Fruit fly (Drosophila melanogaster) whole organism, prepupa: ENCODE data around the gene CG8260.

ENCODE experiments used
- CG10631 ChIP-seq: fragments of 200-800 bp; sonication (Bioruptor generic); optimal IDR thresholded peaks from 2 replicates; lab custom pipeline; 2016; ENCODE audit warnings: missing biosample characterization, missing genetic modification characterization
- CG10669 ChIP-seq: fragments of 200-800 bp; sonication (Bioruptor generic); optimal IDR thresholded peaks from 3 replicates; lab custom pipeline; 2018; ENCODE audit warnings: missing biosample characterization, mild to moderate bottlenecking, missing genetic modification characterization, moderate library complexity
- CG11294 ChIP-seq: fragments of 200-800 bp; sonication (Bioruptor generic); IDR thresholded peaks from 2 replicates; pipeline ENCODE4 v1.3.6; 2022; ENCODE audit warnings: missing biosample characterization, missing genetic modification characterization
- CG11762 ChIP-seq: fragments of 200-800 bp; sonication (Bioruptor generic); optimal IDR thresholded peaks from 3 replicates; lab custom pipeline; 2016; ENCODE audit warnings: missing biosample characterization, missing genetic modification characterization; ENCODE audit not compliant: insufficient read depth
- CG15336 ChIP-seq: fragments of 200-800 bp; sonication (Bioruptor generic); IDR thresholded peaks from 2 replicates; pipeline ENCODE4 v1.3.6; 2022; ENCODE audit warnings: missing biosample characterization, missing genetic modification characterization
- CG16779 ChIP-seq: fragments of 200-800 bp; sonication (Bioruptor generic); optimal IDR thresholded peaks from 3 replicates; lab custom pipeline; 2017; ENCODE audit warnings: missing biosample characterization, mild to moderate bottlenecking, missing genetic modification characterization
- CG34406 ChIP-seq: fragments of 200-800 bp; sonication (Bioruptor generic); optimal IDR thresholded peaks from 3 replicates; lab custom pipeline; 2016; ENCODE audit warnings: missing biosample characterization, missing genetic modification characterization
- CG3919 ChIP-seq: fragments of 200-800 bp; sonication (Bioruptor generic); optimal IDR thresholded peaks from 3 replicates; lab custom pipeline; 2016; ENCODE audit warnings: missing biosample characterization, missing genetic modification characterization
- CG6792 ChIP-seq: fragments of 200-800 bp; sonication (Bioruptor generic); optimal IDR thresholded peaks from 3 replicates; lab custom pipeline; 2016; ENCODE audit warnings: missing biosample characterization, missing genetic modification characterization
- CG6854 ChIP-seq: fragments of 200-800 bp; sonication (Bioruptor generic); optimal IDR thresholded peaks from 2 replicates; lab custom pipeline; 2017; ENCODE audit warnings: missing biosample characterization, mild to moderate bottlenecking, missing genetic modification characterization
- CG7368 ChIP-seq: fragments of 200-800 bp; sonication (Bioruptor generic); optimal IDR thresholded peaks from 3 replicates; lab custom pipeline; 2016; ENCODE audit warnings: missing biosample characterization, missing genetic modification characterization
- CG8119 ChIP-seq: fragments of 200-800 bp; sonication (Bioruptor generic); IDR thresholded peaks from 3 replicates; pipeline ENCODE4 v1.3.6; 2022; ENCODE audit warnings: missing biosample characterization, missing genetic modification characterization
- CG8632 ChIP-seq: fragments of 200-800 bp; sonication (Bioruptor generic); optimal IDR thresholded peaks from 3 replicates; lab custom pipeline; 2016; ENCODE audit warnings: missing biosample characterization, missing genetic modification characterization
- CG9139 ChIP-seq: fragments of 200-800 bp; sonication (Bioruptor generic); optimal IDR thresholded peaks from 3 replicates; lab custom pipeline; 2017; ENCODE audit warnings: missing biosample characterization, mild to moderate bottlenecking, missing genetic modification characterization
- Eip75B ChIP-seq: fragments of 200-800 bp; sonication (Bioruptor generic); optimal IDR thresholded peaks from 3 replicates; lab custom pipeline; 2016; ENCODE audit warnings: missing biosample characterization, missing genetic modification characterization
- Eip78C ChIP-seq: fragments of 200-800 bp; sonication (Bioruptor generic); peaks from one replicate; lab custom pipeline; 2016; ENCODE audit warnings: missing biosample characterization, missing genetic modification characterization
- Eip93F ChIP-seq: fragments of 200-800 bp; sonication (Bioruptor generic); optimal IDR thresholded peaks from 2 replicates; lab custom pipeline; 2016; ENCODE audit warnings: missing biosample characterization, mild to moderate bottlenecking, missing genetic modification characterization
- Ets21C ChIP-seq: fragments of 200-800 bp; sonication (Bioruptor generic); optimal IDR thresholded peaks from 3 replicates; lab custom pipeline; 2016; ENCODE audit warnings: missing biosample characterization, missing genetic modification characterization
- Ets96B ChIP-seq: fragments of 200-800 bp; optimal IDR thresholded peaks from 2 replicates; lab custom pipeline; 2019; ENCODE audit warnings: missing biosample characterization, mild to moderate bottlenecking, missing genetic modification characterization, moderate library complexity
- Gug ChIP-seq: fragments of 200-800 bp; sonication (Bioruptor generic); IDR thresholded peaks from 2 replicates; pipeline ENCODE4 v1.3.6; 2022; ENCODE audit warnings: missing biosample characterization, missing genetic modification characterization
- Hr38 ChIP-seq: sonication (Bioruptor generic); optimal IDR thresholded peaks from 2 replicates; lab custom pipeline; 2016; ENCODE audit warnings: missing biosample characterization, missing genetic modification characterization
- Hr39 ChIP-seq: fragments of 200-800 bp; sonication (Bioruptor generic); optimal IDR thresholded peaks from 2 replicates; lab custom pipeline; 2016; ENCODE audit warnings: missing biosample characterization, missing genetic modification characterization
- Hr4 ChIP-seq: fragments of 200-800 bp; sonication (Bioruptor generic); optimal IDR thresholded peaks from 3 replicates; lab custom pipeline; 2016; ENCODE audit warnings: missing biosample characterization, missing genetic modification characterization
- Lpt ChIP-seq: fragments of 200-800 bp; sonication (Bioruptor generic); optimal IDR thresholded peaks from 3 replicates; lab custom pipeline; 2016; ENCODE audit warnings: missing biosample characterization, missing genetic modification characterization
- Sox102F ChIP-seq: fragments of 200-800 bp; sonication (Bioruptor generic); optimal IDR thresholded peaks from 2 replicates; lab custom pipeline; 2016; ENCODE audit warnings: missing biosample characterization, mild to moderate bottlenecking, missing genetic modification characterization
- Sox14 ChIP-seq: fragments of 200-800 bp; sonication (Bioruptor generic); optimal IDR thresholded peaks from 3 replicates; lab custom pipeline; 2016; ENCODE audit warnings: missing biosample characterization, missing genetic modification characterization
- acj6 ChIP-seq: fragments of 200-800 bp; sonication (Bioruptor generic); optimal IDR thresholded peaks from 3 replicates; lab custom pipeline; 2016; ENCODE audit warnings: missing biosample characterization, missing genetic modification characterization
- cyc ChIP-seq: fragments of 200-800 bp; sonication (Bioruptor generic); optimal IDR thresholded peaks from 3 replicates; lab custom pipeline; 2016; ENCODE audit warnings: missing biosample characterization, missing genetic modification characterization
- dac ChIP-seq: fragments of 200-800 bp; sonication (Bioruptor generic); optimal IDR thresholded peaks from 2 replicates; lab custom pipeline; 2017; ENCODE audit warnings: missing biosample characterization, mild to moderate bottlenecking, missing genetic modification characterization
- fd59A ChIP-seq: fragments of 200-800 bp; sonication (Bioruptor generic); optimal IDR thresholded peaks from 2 replicates; lab custom pipeline; 2017; ENCODE audit warnings: missing biosample characterization, mild to moderate bottlenecking, missing genetic modification characterization, missing genetic modification reagents
- fd85E ChIP-seq: fragments of 200-800 bp; sonication (Bioruptor generic); optimal IDR thresholded peaks from 3 replicates; lab custom pipeline; 2016; ENCODE audit warnings: missing biosample characterization, missing genetic modification characterization
- fkh ChIP-seq: fragments of 200-800 bp; sonication (Bioruptor generic); optimal IDR thresholded peaks from 3 replicates; lab custom pipeline; 2017; ENCODE audit warnings: missing biosample characterization, mild to moderate bottlenecking, missing genetic modification characterization, moderate library complexity
- lz ChIP-seq: fragments of 200-800 bp; sonication (Bioruptor generic); optimal IDR thresholded peaks from 3 replicates; lab custom pipeline; 2016; ENCODE audit warnings: missing biosample characterization, missing genetic modification characterization
- net ChIP-seq: fragments of 200-800 bp; sonication (Bioruptor generic); optimal IDR thresholded peaks from 3 replicates; lab custom pipeline; 2016; ENCODE audit warnings: missing biosample characterization, missing genetic modification characterization
- pdm3 ChIP-seq: fragments of 200-800 bp; sonication (Bioruptor generic); optimal IDR thresholded peaks from 3 replicates; lab custom pipeline; 2016; ENCODE audit warnings: missing biosample characterization, missing genetic modification characterization
- svp ChIP-seq: fragments of 200-800 bp; sonication (Bioruptor generic); peaks from one replicate; lab custom pipeline; 2016; ENCODE audit warnings: missing biosample characterization, missing genetic modification characterization
- topi ChIP-seq: fragments of 200-800 bp; sonication (Bioruptor generic); optimal IDR thresholded peaks from 3 replicates; lab custom pipeline; 2016; ENCODE audit warnings: missing biosample characterization, missing genetic modification characterization
- vri ChIP-seq: fragments of 200-800 bp; sonication (Bioruptor generic); optimal IDR thresholded peaks from 3 replicates; lab custom pipeline; 2016; ENCODE audit warnings: missing biosample characterization, mild to moderate bottlenecking, missing genetic modification characterization

Gene CG8260

DNA sequence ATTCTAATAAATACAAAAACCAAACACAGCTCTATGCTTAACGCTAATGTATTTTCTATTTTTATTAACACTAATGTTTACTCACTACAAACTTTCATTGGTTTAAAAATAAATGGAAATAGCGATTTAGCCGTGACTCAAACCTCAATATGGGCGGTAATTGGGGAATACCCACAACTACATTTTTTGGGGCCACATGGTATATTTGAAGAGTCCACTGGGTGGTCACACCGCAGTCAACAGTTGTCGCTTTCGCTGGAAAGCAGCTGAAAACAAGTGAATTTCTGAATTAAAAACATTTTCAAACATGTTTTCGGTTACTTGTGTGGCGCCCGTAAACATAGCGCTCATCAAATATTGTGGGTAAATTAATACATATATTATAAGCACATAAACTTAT lies 7.2 kb upstream of the CG8260 start, which contains the start of gene Mvd (continued):
- TF ChIP-seq CG16779 (tag; lab: Kevin White, UChicago) (no peak), Ets96B (no peak), Eip78C (GFP tag; lab: Kevin White, UChicago) (peak; percentile 64), CG3919 (no peak), CG11294 (GFP tag; lab: Robert Waterston, UW) (no peak), CG6854 (GFP tag; lab: Kevin White, UChicago) (no peak), acj6 (GFP tag; lab: Kevin White, UChicago) (no peak), CG6792 (GFP tag; lab: Kevin White, UChicago) (no peak), CG10631 (no peak), Eip93F (GFP tag; lab: Kevin White, UChicago) (no peak)

DNA sequence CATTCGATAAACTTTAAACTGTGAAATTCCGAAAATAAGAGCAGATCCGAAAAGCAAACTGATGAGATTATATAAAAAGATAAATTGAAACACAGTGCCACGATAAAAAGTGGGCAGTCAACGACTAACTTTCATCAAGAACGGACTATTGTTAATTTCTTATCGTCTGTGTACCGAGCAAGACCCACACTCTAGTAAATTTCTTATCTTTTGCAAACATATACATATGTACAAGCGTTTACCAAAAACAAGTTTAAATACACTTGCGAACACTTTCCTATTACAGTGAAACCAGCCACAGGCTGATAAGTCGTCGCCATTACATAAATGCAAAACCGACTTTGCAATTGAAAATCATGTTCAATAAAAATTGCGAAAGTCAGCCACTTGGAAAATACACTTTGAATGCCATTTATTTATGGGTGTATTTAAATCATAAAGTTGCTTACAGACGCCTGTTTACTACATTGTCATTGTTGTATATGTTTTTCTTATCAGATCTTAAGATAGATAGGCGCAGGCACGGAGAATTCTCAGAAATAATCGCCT lies 2.6 kb downstream of the CG8260 start:
- TF ChIP-seq fd85E (GFP tag; lab: Kevin White, UChicago), result no peak
- TF ChIP-seq CG9139, result no peak
- TF ChIP-seq Hr38 (GFP tag; lab: Kevin White, UChicago), result no peak
- TF ChIP-seq acj6 (GFP tag; lab: Kevin White, UChicago), result no peak
- TF ChIP-seq Hr39 (GFP tag; lab: Kevin White, UChicago), result no peak
- no peak for TF ChIP-seq Sox102F (GFP tag; lab: Kevin White, UChicago)
- no peak for TF ChIP-seq fd59A
- TF ChIP-seq Eip75B (GFP tag; lab: Kevin White, UChicago), result no peak
- TF ChIP-seq topi (GFP tag; lab: Kevin White, UChicago), result no peak
- peak; percentile 20 for TF ChIP-seq Eip78C (GFP tag; lab: Kevin White, UChicago)
- TF ChIP-seq Gug (GFP tag; lab: Robert Waterston, UW), result no peak
- peak; percentile 50 for TF ChIP-seq fkh (GFP tag; lab: Kevin White, UChicago)
- no peak for TF ChIP-seq CG7368
- TF ChIP-seq CG34406 (GFP tag; lab: Kevin White, UChicago), result no peak
- TF ChIP-seq net (GFP tag; lab: Kevin White, UChicago), result no peak
- no peak for TF ChIP-seq CG16779 (tag; lab: Kevin White, UChicago)
- peak; percentile 37 for TF ChIP-seq vri (GFP tag; lab: Kevin White, UChicago)

DNA sequence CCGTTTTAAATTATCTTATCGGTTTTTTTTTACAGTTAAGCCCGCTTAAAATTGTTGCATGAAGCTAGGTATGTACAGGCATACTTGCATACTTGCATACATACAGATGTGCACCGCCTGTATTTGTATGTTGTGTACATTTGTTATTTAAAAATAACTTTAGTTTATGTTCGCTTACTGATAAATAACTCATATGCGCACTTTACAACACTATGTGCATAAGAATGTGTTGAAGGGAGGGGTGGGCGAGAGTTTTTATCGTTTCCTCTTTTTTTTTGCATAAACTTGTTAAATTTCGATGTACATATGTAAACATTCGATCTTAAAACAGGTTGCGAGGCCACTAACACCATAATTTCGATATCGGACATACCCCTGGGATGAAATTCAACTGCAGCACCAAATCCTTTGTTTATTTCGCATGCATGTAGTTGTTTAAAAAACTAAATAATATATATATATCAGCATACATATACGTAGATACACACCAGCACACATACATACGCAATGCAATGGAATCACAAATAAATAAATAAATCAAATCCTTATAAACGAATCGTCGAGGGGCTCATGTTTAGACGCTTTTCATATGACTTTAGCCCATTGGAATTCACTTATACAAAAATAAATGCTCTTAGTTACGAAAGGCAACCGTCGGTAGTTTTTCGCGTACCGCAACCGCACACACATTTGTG lies 3.8 kb downstream of the CG8260 start:
- TF ChIP-seq CG3919, result no peak
- no peak for TF ChIP-seq pdm3 (GFP tag; lab: Kevin White, UChicago)
- TF ChIP-seq, all 60 proteins: peak for 0

DNA sequence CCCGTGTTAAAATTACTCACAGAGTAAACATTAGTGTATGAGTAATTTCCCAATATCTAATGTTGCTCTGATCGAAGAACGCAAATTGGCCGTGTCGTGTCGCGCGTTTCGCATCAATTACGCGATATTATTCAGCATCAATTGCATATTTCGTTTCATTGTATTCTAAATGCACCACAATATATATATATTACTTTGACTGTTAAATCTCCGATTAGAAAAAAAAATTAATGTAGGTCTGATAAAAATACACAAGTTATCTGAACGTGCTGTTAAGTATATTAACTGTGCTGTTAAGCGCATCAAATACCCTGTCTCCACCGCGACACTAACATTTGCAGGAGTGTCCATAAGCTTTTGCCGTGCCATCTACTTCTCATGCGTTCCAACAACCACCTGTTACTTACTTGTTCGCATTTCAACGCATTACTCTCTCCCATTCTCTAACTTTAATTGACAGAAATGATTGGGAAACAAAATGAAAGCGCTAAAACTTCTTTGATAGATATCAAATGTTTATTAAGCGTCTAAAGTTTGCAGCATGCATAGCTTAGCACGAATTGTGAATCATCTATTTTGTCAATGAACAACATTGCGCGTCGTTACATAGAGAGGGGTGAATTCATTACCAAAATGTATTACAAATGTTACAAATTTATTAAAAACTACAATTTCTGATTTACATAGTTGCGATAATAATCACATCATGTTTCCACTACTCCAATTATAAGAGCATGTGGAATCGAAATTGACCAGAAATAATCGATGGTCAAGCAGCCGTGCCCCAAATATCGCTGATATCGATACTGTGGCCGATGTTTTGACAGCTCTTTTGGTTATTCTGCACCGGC lies 4.6 kb downstream of the CG8260 start, which contains the start of the genes Graf and mRpL3:
Graf (minus strand) TSS at position 287 of the 851 bp plus-strand sequence.
mRpL3 (plus strand) TSS at position 802 of the 851 bp plus-strand sequence.
- TF ChIP-seq fkh (GFP tag; lab: Kevin White, UChicago), result peak; percentile 36
- TF ChIP-seq Eip78C (GFP tag; lab: Kevin White, UChicago), result peak; percentile 53
- TF ChIP-seq cyc (GFP tag; lab: Kevin White, UChicago), result peak; percentile 21
- no peak for TF ChIP-seq Hr39 (GFP tag; lab: Kevin White, UChicago)
- peak; percentile 3 for TF ChIP-seq lz (GFP tag; lab: Kevin White, UChicago)

DNA sequence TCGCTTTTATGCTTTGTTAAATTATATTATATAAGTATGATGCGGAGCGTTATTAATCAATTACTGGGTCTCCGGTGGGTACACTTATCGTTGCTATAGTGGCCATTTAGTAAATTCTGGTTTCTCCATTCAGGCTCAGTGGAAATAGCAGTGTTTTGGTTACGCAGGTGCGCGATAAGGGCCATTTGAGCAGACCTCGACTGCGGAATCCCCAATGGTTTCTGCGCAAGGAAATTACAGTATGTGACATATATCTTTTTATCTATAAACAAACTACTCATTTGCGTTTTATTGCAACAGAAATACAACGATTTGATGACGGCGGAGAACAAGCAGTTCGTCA lies 5.2 kb downstream of the CG8260 start:
- TF ChIP-seq CG8119 (GFP tag; lab: Robert Waterston, UW), result no peak

DNA sequence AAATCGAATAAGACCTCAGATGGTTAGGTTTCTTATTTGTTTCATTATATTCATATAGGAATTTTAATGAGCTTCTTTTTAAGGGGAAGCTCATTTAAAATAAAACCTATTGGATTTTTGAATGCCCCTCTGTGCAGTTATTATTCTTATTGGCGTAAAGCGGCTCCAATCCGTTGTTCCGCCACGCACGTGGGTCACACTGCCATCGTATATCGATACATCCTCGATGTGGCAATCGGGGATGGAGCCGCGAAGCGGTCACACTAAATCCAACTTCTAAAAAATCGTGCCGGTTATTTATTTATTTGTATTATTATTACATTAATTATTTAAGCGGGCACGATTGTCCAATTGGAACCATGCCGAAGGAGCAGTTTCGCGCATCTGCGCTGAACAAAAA lies 6.6 kb downstream of the CG8260 start, which contains the start of gene Polr3A:
Polr3A (plus strand) TSS at position 234 of the 400 bp plus-strand sequence.
- TF ChIP-seq CG10669 (GFP tag; lab: Kevin White, UChicago) (no peak), CG8632 (GFP tag; lab: Kevin White, UChicago) (no peak), Ets21C (GFP tag; lab: Kevin White, UChicago) (no peak), net (GFP tag; lab: Kevin White, UChicago) (no peak), Lpt (GFP tag; lab: Kevin White, UChicago) (no peak), Sox14 (GFP tag; lab: Kevin White, UChicago) (no peak), dac (GFP tag; lab: Kevin White, UChicago) (no peak), pdm3 (GFP tag; lab: Kevin White, UChicago) (no peak), svp (no peak), fd85E (GFP tag; lab: Kevin White, UChicago) (no peak), Hr4 (GFP tag; lab: Kevin White, UChicago) (no peak), CG15336 (no peak), CG11762 (no peak)
